Worm (Caenorhabditis elegans): Measurements from ENCODE around the gene slr-2.
"Not testable (repeated sequence)": the region's sequence is repeated elsewhere in the genome, so short reads cannot be mapped to it uniquely, and the experiment has no call there.

Gene slr-2

DNA sequence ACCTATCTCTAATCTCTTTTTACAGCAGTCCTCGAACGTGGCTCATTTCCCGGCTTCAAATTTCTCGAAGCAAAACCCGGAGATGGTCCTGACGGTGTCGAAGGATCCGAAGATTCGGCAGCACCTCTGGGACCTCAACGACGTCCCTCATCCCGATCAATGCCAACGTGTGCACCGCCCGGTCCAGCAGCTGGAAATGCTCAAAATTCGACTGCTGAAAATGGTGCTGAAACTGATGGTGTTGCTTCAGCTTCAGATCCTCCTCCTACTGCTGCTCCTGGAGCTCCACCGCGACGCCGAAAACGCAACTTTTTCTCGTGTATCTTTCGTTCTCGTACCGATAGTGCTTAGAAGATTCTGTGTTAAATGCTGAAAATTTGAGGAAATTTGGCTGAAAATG is 19.1 kb downstream of the slr-2 start:
- TF ChIP-seq ceh-8 (GFP tag; optimal IDR thresholded peaks at IDR 0.05) (no peak), lin-39 (tag; optimal IDR thresholded peaks at IDR 0.05) (no peak), snu-23 (GFP tag; optimal IDR thresholded peaks at IDR 0.05) (no peak), nhr-85 (tag) (no peak), nhr-76 (tag; optimal IDR thresholded peaks at IDR 0.05) (no peak), tlp-1 (tag; optimal IDR thresholded peaks at IDR 0.05) (no peak), lin-14 (GFP tag; optimal IDR thresholded peaks at IDR 0.05) (no peak), grh-1 (GFP tag; IDR thresholded peaks at IDR 0.05) (no peak), unc-98 (GFP tag; IDR thresholded peaks at IDR 0.05) (no peak), dsc-1 (tag; optimal IDR thresholded peaks at IDR 0.05) (no peak), nhr-11 (tag; optimal IDR thresholded peaks at IDR 0.05) (no peak), vab-15 (tag; optimal IDR thresholded peaks at IDR 0.05) (no peak), irx-1 (tag; optimal IDR thresholded peaks at IDR 0.05) (no peak)

DNA sequence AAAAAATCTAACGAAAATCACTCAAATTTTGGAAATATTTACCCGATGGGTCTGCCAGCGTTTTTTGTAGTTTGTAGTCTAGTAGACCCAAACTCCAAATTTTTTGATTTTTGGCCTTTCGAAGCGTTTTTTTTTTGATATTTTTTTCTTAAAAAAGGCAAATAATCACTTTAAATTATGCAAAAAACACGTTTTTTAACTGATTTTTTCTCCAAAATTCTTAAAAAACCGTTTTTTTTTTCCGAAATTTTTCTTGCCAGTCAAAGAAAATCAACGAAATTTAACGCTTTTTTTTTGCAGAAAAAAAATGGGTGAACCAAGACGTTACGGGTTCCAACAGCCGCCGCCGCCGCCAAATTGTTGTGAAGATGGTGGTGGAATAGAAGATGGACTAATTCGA is 21.0 kb downstream of the slr-2 start, which contains the start of gene Y37H2A.1:
TSS of gene Y37H2A.1 (plus strand) at position 301 of the 400 bp plus-strand sequence.
- TF ChIP-seq nhr-47 (tag; optimal IDR thresholded peaks at IDR 0.05) = no peak
- no peak for TF ChIP-seq vab-15 (tag; optimal IDR thresholded peaks at IDR 0.05)
- no peak for TF ChIP-seq mdl-1 (tag; optimal IDR thresholded peaks at IDR 0.05)
- TF ChIP-seq nhr-76 (tag; optimal IDR thresholded peaks at IDR 0.05) = no peak
- TF ChIP-seq unc-86 (tag; optimal IDR thresholded peaks at IDR 0.05) = no peak
- TF ChIP-seq efl-1 (optimal IDR thresholded peaks at IDR 0.05) = no peak
- TF ChIP-seq efl-1 (GFP tag; optimal IDR thresholded peaks at IDR 0.05 in 1 of 2) = peak in 1 of 2 experiments; percentile 65

DNA sequence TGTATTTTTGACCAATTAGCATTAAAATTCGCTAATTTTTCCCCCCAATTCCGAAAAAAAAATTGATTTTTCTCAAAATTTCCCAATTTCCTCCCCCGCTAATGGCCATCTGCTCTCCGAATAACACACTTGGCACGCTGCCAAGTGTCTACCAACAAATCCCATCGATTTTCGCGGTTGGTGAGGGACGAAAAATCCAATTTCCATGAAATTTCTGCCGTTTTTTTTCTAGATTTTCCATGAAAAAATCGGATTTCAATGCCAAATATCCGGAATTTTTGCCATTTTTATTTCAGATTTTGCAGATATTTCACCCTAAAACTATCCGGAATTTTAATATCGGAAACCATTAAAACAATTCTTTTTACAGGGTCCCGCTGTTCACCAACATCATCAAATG is 22.5 kb downstream of the slr-2 start:
- TF ChIP-seq ceh-88 (GFP tag; IDR thresholded peaks at IDR 0.05) (no peak), ama-1 (optimal IDR thresholded peaks at IDR 0.05) (no peak), jun-1 (tag; optimal IDR thresholded peaks at IDR 0.05) (no peak), pax-3 (tag; optimal IDR thresholded peaks at IDR 0.05) (no peak), elt-3 (tag; optimal IDR thresholded peaks at IDR 0.05) (no peak)

DNA sequence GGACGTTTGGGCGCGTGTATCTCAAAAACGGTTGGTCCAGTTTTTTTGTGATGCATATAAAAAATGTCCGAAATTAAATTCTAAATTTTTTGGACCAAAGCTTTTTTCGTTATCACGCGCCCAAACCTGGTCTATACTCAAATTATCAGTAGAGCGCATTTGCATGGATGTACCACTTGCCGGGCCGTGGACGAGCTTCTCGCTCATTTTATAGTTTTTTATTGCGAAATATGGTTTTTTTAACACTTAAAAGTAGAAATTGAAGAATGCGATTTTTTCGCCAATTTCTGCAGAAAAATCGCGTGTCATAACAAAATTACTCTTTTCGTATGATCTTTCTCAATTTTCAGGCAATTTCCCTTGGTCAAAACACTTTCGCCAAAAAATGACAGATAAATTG is 28.1 kb downstream of the slr-2 start:
- TF ChIP-seq dpl-1 (GFP tag; optimal IDR thresholded peaks at IDR 0.05) (peak in 1 of 3 experiments; percentile 9), efl-1 (GFP tag; optimal IDR thresholded peaks at IDR 0.05 in 1 of 2) (peak in 1 of 2 experiments; percentile 35)
- TF ChIP-seq efl-1 (optimal IDR thresholded peaks at IDR 0.05) = not testable (repeated sequence)

DNA sequence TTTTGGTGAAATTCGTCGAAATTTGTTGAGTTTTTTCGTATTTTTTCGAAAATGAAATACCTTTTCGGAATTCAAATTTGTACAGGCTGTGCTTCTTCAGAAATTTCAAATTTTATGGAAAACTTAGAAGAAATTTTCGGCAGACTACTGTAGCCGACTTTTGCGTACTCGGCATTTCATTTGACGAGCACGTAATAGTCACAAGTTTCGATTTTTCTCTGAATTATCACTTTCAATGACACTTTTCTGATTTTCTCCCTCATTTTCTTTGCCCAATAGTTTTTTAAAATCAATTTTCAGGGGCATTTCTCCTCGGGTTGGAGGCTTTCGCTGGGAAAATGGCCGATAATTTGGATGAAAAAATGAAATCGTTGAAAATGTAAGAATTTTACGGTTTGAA is 36.7 kb downstream of the slr-2 start, which contains the start of gene fbxa-107:
TSS of gene fbxa-107 (plus strand) at position 301 of the 400 bp plus-strand sequence.
- TF ChIP-seq egl-13 (tag; optimal IDR thresholded peaks at IDR 0.05) (no peak), dpl-1 (GFP tag; optimal IDR thresholded peaks at IDR 0.05) (no peak), ceh-8 (GFP tag; optimal IDR thresholded peaks at IDR 0.05) (no peak), fos-1 (tag; optimal IDR thresholded peaks at IDR 0.05) (no peak), lir-3 (tag; optimal IDR thresholded peaks at IDR 0.05; ENCODE audit: poor library complexity) (no peak), nhr-76 (tag; optimal IDR thresholded peaks at IDR 0.05) (no peak), C04F5.9 (tag; optimal IDR thresholded peaks at IDR 0.05) (no peak), zag-1 (tag; optimal IDR thresholded peaks at IDR 0.05) (no peak), nhr-47 (tag; optimal IDR thresholded peaks at IDR 0.05) (no peak), unc-62 (GFP tag; optimal IDR thresholded peaks at IDR 0.05) (no peak), ets-5 (GFP tag; IDR thresholded peaks at IDR 0.05) (no peak), grh-1 (GFP tag; IDR thresholded peaks at IDR 0.05) (no peak), mef-2 (tag; optimal IDR thresholded peaks at IDR 0.05) (no peak), nhr-28 (tag; optimal IDR thresholded peaks at IDR 0.05) (no peak), unc-30 (tag; optimal IDR thresholded peaks at IDR 0.05) (no peak), F16B12.6 (tag; optimal IDR thresholded peaks at IDR 0.05) (no peak), C16A3.4 (tag; optimal IDR thresholded peaks at IDR 0.05) (no peak), Y116A8C.19 (tag; optimal IDR thresholded peaks at IDR 0.05; ENCODE audit: borderline replicate concordance) (no peak), efl-1 (optimal IDR thresholded peaks at IDR 0.05) (no peak), efl-1 (GFP tag; optimal IDR thresholded peaks at IDR 0.05 in 1 of 2) (no peak)
